Worm (Caenorhabditis elegans) whole organism, midembryonic: ENCODE measurements around the gene ech-1.1.
"Not testable (repeated sequence)": the region's sequence is repeated elsewhere in the genome, so short reads cannot be mapped to it uniquely, and the experiment has no call there.

ENCODE experiments used
- cog-1 ChIP-seq: sonication (generic microtip); optimal IDR thresholded peaks from 2 replicates; lab custom pipeline; 2016; ENCODE audit warnings: missing genetic modification characterization, missing compliant biosample characterization
- flt-1 ChIP-seq: fragments of 200-800 bp; sonication (Bioruptor generic); IDR thresholded peaks from 2 replicates; pipeline ENCODE4 v1.3.6; 2022; ENCODE audit warnings: missing genetic modification characterization, missing compliant biosample characterization
- klf-2 ChIP-seq: fragments of 200-800 bp; sonication (Bioruptor generic); conservative IDR thresholded peaks from 2 replicates; pipeline ENCODE4 v1.3.6; 2022; ENCODE audit warnings: missing genetic modification reagents, missing genetic modification characterization, missing compliant biosample characterization
- ztf-23 ChIP-seq: fragments of 200-800 bp; sonication (Bioruptor generic); IDR thresholded peaks from 2 replicates; pipeline ENCODE4 v1.3.6; 2022; ENCODE audit warnings: missing genetic modification reagents, missing genetic modification characterization, missing compliant biosample characterization
- ztf-29 ChIP-seq: fragments of 200-800 bp; sonication (Bioruptor generic); IDR thresholded peaks from 2 replicates; pipeline ENCODE4 v1.3.6; 2022; ENCODE audit warnings: missing genetic modification reagents, missing genetic modification characterization, missing compliant biosample characterization

DNA sequence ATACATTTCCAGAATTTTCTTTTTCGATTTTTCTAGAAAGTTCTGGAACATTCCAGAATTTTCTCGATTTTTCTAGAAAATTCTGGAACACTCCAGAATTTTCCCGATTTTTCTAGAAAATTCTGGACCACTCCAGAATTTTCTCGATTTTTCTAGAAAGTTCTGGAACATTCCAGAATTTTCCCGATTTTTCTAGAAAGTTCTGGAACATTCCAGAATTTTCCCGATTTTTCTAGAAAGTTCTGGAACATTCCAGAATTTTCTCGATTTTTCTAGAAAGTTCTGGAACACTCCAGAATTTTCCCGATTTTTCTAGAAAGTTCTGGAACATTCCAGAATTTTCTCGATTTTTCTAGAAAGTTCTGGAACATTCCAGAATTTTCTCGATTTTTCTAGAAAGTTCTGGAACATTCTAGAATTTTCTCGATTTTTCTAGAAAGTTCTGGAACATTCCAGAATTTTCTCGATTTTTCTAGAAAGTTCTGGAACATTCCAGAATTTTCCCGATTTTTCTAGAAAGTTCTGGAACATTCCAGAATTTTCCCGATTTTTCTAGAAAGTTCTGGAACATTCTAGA, 40.5 kb downstream of the ech-1.1 start:
- peak; percentile 84 for TF ChIP-seq flt-1 (GFP tag; lab: Robert Waterston, UW)
- not testable (repeated sequence) for TF ChIP-seq klf-2 (GFP tag; lab: Robert Waterston, UW); ztf-23; cog-1 (tag; lab: Kevin White, UChicago); ztf-29 (GFP tag; lab: Robert Waterston, UW)
